Fruit fly (Drosophila melanogaster): ENCODE results near the gene Smyd3.
A peak's percentile ranks its signal among the peaks of the same experiment; 100 is the strongest.

The Smyd3 gene

dm6 chrX:2651128-2651527, 42.5 kb upstream of the Smyd3 start:
- TF ChIP-seq pfk (GFP tag; optimal IDR thresholded peaks at IDR 0.05): peak; percentile 83
- TF ChIP-seq knrl (GFP tag; IDR thresholded peaks at IDR 0.05; ENCODE audit: partially characterized antibody): no peak
- TF ChIP-seq CG13624 (GFP tag; optimal IDR thresholded peaks at IDR 0.05): no peak
- peak; percentile 60 for TF ChIP-seq crol (GFP tag; IDR thresholded peaks at IDR 0.05)
- TF ChIP-seq dati (GFP tag; IDR thresholded peaks at IDR 0.05): no peak
- TF ChIP-seq Med (GFP tag): peak; percentile 69
- no peak for TF ChIP-seq otp (GFP tag; IDR thresholded peaks at IDR 0.05)
- no peak for TF ChIP-seq CG7271 (tag; optimal IDR thresholded peaks at IDR 0.05)

dm6 chrX:2648959-2649358, 40.3 kb upstream of the Smyd3 start:
- TF ChIP-seq gem (tag; optimal IDR thresholded peaks at IDR 0.05) (peak; percentile 12), nom (GFP tag; optimal IDR thresholded peaks at IDR 0.05) (peak; percentile 1), Asciz (GFP tag; optimal IDR thresholded peaks at IDR 0.05) (peak; percentile 5), croc (GFP tag; conservative IDR thresholded peaks at IDR 0.05) (no peak)

dm6 chrX:2647950-2648613, 39.4 kb upstream of the Smyd3 start:
- peak in 1 of 2 experiments; percentile 51 for TF ChIP-seq bsh (GFP tag; optimal IDR thresholded peaks at IDR 0.05)
- TF ChIP-seq CG11695 (GFP tag; IDR thresholded peaks at IDR 0.05): 0 out of 3 replicates have a peak, but pooled peaks have one; percentile 37
- TF ChIP-seq CG2120 (GFP tag; optimal IDR thresholded peaks at IDR 0.05): no peak
- TF ChIP-seq Ptx1 (GFP tag; IDR thresholded peaks at IDR 0.05): 0 out of 2 replicates have a peak, but pooled peaks have one; percentile 21
- no peak for TF ChIP-seq Doc2 (GFP tag; IDR thresholded peaks at IDR 0.05)
- TF ChIP-seq ase (GFP tag; IDR thresholded peaks at IDR 0.05): 0 out of 3 replicates have a peak, but pooled peaks have one; percentile 18
- peak; percentile 40 for TF ChIP-seq Drgx (GFP tag; IDR thresholded peaks at IDR 0.05)
- TF ChIP-seq Med (GFP tag): peak; percentile 62
- TF ChIP-seq CG17328 (GFP tag; IDR thresholded peaks at IDR 0.05): no peak
- 0 out of 2 replicates have a peak, but pooled peaks have one; percentile 45 for TF ChIP-seq NFAT (GFP tag; IDR thresholded peaks at IDR 0.05)
- TF ChIP-seq CG32532 (GFP tag; IDR thresholded peaks at IDR 0.05): peak; percentile 36; the same call in 1 of the 2 replicates
- TF ChIP-seq CG9437 (GFP tag; optimal IDR thresholded peaks at IDR 0.05): no peak
- TF ChIP-seq knrl (GFP tag; IDR thresholded peaks at IDR 0.05; ENCODE audit: partially characterized antibody): 0 out of 3 replicates have a peak, but pooled peaks have one; percentile 6
- TF ChIP-seq salm (tag; optimal IDR thresholded peaks at IDR 0.05): no peak
- peak; percentile 51 for TF ChIP-seq nom (GFP tag; optimal IDR thresholded peaks at IDR 0.05)
- TF ChIP-seq CG11696 (GFP tag; IDR thresholded peaks at IDR 0.05): 0 out of 2 replicates have a peak, but pooled peaks have one; percentile 64
- TF ChIP-seq cad (GFP tag; optimal IDR thresholded peaks at IDR 0.05): no peak
- TF ChIP-seq Dip3 (GFP tag; optimal IDR thresholded peaks at IDR 0.05): peak; percentile 2
- 0 out of 2 replicates have a peak, but pooled peaks have one; percentile 28 for TF ChIP-seq Rfx (GFP tag; IDR thresholded peaks at IDR 0.05)
- TF ChIP-seq Stat92E (GFP tag; optimal IDR thresholded peaks at IDR 0.05): peak in 1 of 3 experiments; percentile 18
- TF ChIP-seq CG12104 (GFP tag; optimal IDR thresholded peaks at IDR 0.05): no peak
- TF ChIP-seq Oli (tag; optimal IDR thresholded peaks at IDR 0.05): no peak
- peak; percentile 20; the same call in 1 of the 2 replicates for TF ChIP-seq lmd (GFP tag; IDR thresholded peaks at IDR 0.05)
- TF ChIP-seq CG14441 (GFP tag; IDR thresholded peaks at IDR 0.05): 0 out of 2 replicates have a peak, but pooled peaks have one; percentile 17
- peak; percentile 13 for TF ChIP-seq zfh2 (GFP tag; optimal IDR thresholded peaks at IDR 0.05)
- TF ChIP-seq CG9932 (GFP tag; IDR thresholded peaks at IDR 0.05): peak; percentile 25; the same call in 1 of the 2 replicates
- no peak for TF ChIP-seq prd (optimal IDR thresholded peaks at IDR 0.05)
- 0 out of 3 replicates have a peak, but pooled peaks have one; percentile 16 for TF ChIP-seq prd (GFP tag; IDR thresholded peaks at IDR 0.05)
- 0 out of 2 replicates have a peak, but pooled peaks have one; percentile 42 for TF ChIP-seq al (GFP tag; IDR thresholded peaks at IDR 0.05)
- TF ChIP-seq HLH3B (GFP tag; IDR thresholded peaks at IDR 0.05): no peak
- TF ChIP-seq CG17385 (GFP tag; optimal IDR thresholded peaks at IDR 0.05): peak; percentile 20
- peak; percentile 21; the same call in 1 of the 2 replicates for TF ChIP-seq slbo (GFP tag; IDR thresholded peaks at IDR 0.05)
- TF ChIP-seq z (GFP tag; IDR thresholded peaks at IDR 0.05): peak; percentile 41; the same call in 1 of the 3 replicates
- no peak for TF ChIP-seq Nf-YB (GFP tag; optimal IDR thresholded peaks at IDR 0.05)
- 0 out of 2 replicates have a peak, but pooled peaks have one; percentile 7 for TF ChIP-seq H2.0 (GFP tag; IDR thresholded peaks at IDR 0.05)
- no peak for TF ChIP-seq Max (GFP tag; optimal IDR thresholded peaks at IDR 0.05)
- TF ChIP-seq chn (GFP tag; optimal IDR thresholded peaks at IDR 0.05): no peak
